Fruit fly (Drosophila melanogaster): ENCODE results near the gene CG3176.

Gene CG3176

DNA sequence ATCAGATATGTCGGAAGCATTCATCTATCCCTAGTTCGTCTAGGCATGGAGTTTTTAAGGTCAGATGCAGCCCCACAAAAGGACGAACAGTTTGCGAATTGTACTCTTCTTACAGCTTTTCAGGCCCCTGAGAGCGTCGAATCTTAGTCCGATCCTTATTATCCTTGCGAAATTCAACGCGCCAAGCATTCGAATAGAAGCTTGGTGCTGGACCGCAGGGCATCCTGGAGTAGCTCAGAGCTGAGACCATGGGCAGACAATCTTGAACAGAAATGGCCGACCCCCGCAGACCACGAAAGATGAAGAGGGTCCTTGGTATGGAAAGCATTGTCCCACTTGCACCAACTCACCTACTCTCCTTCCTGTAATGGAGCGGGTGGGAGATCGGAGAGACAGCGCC, 2.9 kb upstream of the CG3176 start, which contains the start of gene CG32817:
Gene CG32817, plus strand, starts transcription at position 301 of the 400 bp plus-strand sequence.
- TF ChIP-seq tj (GFP tag; optimal IDR thresholded peaks at IDR 0.05) (no peak), Clk (GFP tag; optimal IDR thresholded peaks at IDR 0.05) (no peak), toe (GFP tag; optimal IDR thresholded peaks at IDR 0.05) (no peak), CG14711 (tag; optimal IDR thresholded peaks at IDR 0.05) (no peak), cic (GFP tag; optimal IDR thresholded peaks at IDR 0.05) (no peak), CG1620 (GFP tag; optimal IDR thresholded peaks at IDR 0.05) (no peak), pad (GFP tag; optimal IDR thresholded peaks at IDR 0.05) (no peak), CG5204 (GFP tag; optimal IDR thresholded peaks at IDR 0.05) (no peak), CG33017 (tag; optimal IDR thresholded peaks at IDR 0.05) (no peak), Crg-1 (GFP tag; optimal IDR thresholded peaks at IDR 0.05) (no peak), bab1 (GFP tag; optimal IDR thresholded peaks at IDR 0.05) (no peak)

DNA sequence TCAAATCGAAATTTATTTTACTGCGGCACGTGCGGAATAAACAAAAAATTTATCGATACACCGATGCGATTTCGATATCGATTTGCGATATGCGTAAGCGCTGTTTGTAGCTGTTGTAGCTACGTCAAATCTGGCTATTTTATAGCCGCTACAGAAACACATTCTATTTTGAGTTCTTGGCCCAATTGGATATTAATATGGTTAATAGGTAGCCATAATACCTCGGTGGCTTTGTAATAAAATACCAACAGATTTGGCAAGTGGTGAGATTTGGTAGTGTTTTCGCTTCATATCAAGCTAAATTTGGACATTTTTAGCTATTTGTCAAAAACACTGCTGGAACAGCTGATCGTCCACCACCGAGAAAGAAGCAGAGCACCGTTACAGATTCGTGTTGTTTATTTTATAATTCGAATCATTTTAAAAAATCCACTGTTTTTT, 5.9 kb downstream of the CG3176 start, which contains the start of the genes CG18273 and CG3156:
Gene CG18273, minus strand, starts transcription at position 65 of the 441 bp plus-strand sequence.
Gene CG3156, plus strand, starts transcription at position 362 of the 441 bp plus-strand sequence.
- peak; percentile 1 for TF ChIP-seq CG7045 (GFP tag; optimal IDR thresholded peaks at IDR 0.05)
- TF ChIP-seq CG1620 (GFP tag; optimal IDR thresholded peaks at IDR 0.05): peak; percentile 21
- TF ChIP-seq bab1 (GFP tag; optimal IDR thresholded peaks at IDR 0.05): peak; percentile 57
- peak; percentile 62 for TF ChIP-seq CG11617 (GFP tag; optimal IDR thresholded peaks at IDR 0.05)
- peak; percentile 6 for TF ChIP-seq tj (GFP tag; optimal IDR thresholded peaks at IDR 0.05)
- TF ChIP-seq pad (GFP tag; optimal IDR thresholded peaks at IDR 0.05): peak; percentile 15
- TF ChIP-seq toe (GFP tag; optimal IDR thresholded peaks at IDR 0.05): no peak
- peak; percentile 48 for TF ChIP-seq CG7101 (tag; optimal IDR thresholded peaks at IDR 0.05)
- no peak for TF ChIP-seq cnc (optimal IDR thresholded peaks at IDR 0.05)
- TF ChIP-seq CG14711 (tag; optimal IDR thresholded peaks at IDR 0.05): peak; percentile 35
- TF ChIP-seq ovo (GFP tag; optimal IDR thresholded peaks at IDR 0.05): peak; percentile 4
- TF ChIP-seq Hr96 (GFP tag; optimal IDR thresholded peaks at IDR 0.05): no peak
- TF ChIP-seq Mnt (GFP tag; optimal IDR thresholded peaks at IDR 0.05): peak; percentile 97

DNA sequence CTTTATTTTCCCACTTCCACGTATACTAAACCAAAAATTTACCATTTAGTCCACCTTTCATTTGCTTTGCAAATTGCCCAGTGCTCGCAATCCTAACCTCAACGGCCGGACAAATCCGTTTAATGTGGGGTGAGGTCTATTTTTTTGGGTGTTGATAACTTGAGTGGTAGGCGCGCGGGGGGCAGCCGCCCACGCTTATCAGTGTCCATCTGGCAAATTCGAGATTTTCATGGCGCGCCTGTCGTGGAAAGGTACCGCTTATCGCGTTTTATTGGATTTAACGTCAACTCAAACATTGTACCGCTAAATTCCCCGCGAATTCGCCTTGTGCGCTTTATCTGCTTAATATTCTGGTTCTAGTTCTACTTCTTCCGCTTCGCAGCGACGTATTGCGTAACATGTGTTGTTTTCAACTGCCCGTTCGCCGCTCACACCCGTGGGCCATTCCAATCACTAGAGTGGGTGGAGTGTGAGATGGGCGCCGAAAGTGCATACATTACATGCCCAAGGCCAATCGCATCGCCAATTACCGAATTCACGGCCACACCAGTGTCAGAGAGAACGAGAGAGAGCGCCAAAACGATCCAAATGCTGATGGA, 11.1 kb downstream of the CG3176 start:
- TF ChIP-seq CG11617 (GFP tag; optimal IDR thresholded peaks at IDR 0.05) (peak; percentile 11), CG7045 (GFP tag; optimal IDR thresholded peaks at IDR 0.05) (no peak), CG33017 (tag; optimal IDR thresholded peaks at IDR 0.05) (no peak), kay (GFP tag; ENCODE audit: borderline replicate concordance) (no peak), Hr96 (GFP tag; optimal IDR thresholded peaks at IDR 0.05) (no peak), Crg-1 (GFP tag; optimal IDR thresholded peaks at IDR 0.05) (no peak), cic (GFP tag; optimal IDR thresholded peaks at IDR 0.05) (no peak), CG14711 (tag; optimal IDR thresholded peaks at IDR 0.05) (no peak), tj (GFP tag; optimal IDR thresholded peaks at IDR 0.05) (no peak), bab1 (GFP tag; optimal IDR thresholded peaks at IDR 0.05) (no peak), pad (GFP tag; optimal IDR thresholded peaks at IDR 0.05) (no peak), toe (GFP tag; optimal IDR thresholded peaks at IDR 0.05) (no peak), CG7101 (tag; optimal IDR thresholded peaks at IDR 0.05) (no peak), CG12768 (GFP tag; optimal IDR thresholded peaks at IDR 0.05) (peak; percentile 35)

DNA sequence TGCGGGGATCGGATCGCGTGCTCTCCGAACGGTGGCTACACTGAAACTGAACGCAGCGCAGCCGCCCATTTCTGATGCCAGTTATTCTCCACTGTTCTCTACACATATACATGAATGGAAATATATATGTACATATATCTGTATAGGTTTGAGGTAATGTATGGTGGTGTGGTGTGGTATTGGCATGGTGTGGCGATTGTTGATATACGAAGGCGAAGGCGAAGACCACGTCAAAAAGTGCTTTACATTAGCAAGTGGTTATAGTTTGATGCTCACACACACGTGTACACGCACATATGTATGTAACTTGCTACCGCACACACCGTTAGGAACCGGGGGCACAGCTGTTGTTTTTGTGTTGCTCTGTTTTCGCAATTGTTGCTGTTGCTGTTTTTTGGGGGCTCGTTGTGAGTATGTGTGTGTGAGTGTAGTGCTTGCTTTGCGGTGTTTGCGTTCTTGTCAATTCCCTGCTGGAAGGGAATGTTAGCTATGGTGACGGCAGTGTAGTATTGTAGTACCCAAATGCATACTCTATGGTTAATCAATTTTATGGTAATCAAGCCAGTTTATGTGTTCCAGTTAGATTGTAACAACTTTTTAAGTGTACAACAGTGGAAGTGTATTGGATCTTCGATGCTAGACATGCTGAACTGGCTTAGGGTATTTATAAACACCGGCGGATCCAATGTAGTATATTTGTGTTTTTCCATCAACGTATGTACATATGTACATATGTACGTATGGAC, 12.0 kb downstream of the CG3176 start, which contains the start of gene CG17896:
Gene CG17896, minus strand, starts transcription at position 51 of the 746 bp plus-strand sequence.
- peak; percentile 78 for TF ChIP-seq Mnt (GFP tag; optimal IDR thresholded peaks at IDR 0.05)
- TF ChIP-seq ovo (GFP tag; optimal IDR thresholded peaks at IDR 0.05): peak; percentile 99
- TF ChIP-seq CG14711 (tag; optimal IDR thresholded peaks at IDR 0.05): peak; percentile 94
- no peak for TF ChIP-seq Hr96 (GFP tag; optimal IDR thresholded peaks at IDR 0.05)
- peak; percentile 92 for TF ChIP-seq tj (GFP tag; optimal IDR thresholded peaks at IDR 0.05)
- no peak for TF ChIP-seq CG1620 (GFP tag; optimal IDR thresholded peaks at IDR 0.05)
- TF ChIP-seq CG33017 (tag; optimal IDR thresholded peaks at IDR 0.05): peak; percentile 96
- TF ChIP-seq cnc (optimal IDR thresholded peaks at IDR 0.05): no peak
- TF ChIP-seq CG11617 (GFP tag; optimal IDR thresholded peaks at IDR 0.05): peak; percentile 89
- TF ChIP-seq Clk (GFP tag; optimal IDR thresholded peaks at IDR 0.05): peak; percentile 80
- TF ChIP-seq cic (GFP tag; optimal IDR thresholded peaks at IDR 0.05): peak; percentile 91
- TF ChIP-seq CG5204 (GFP tag; optimal IDR thresholded peaks at IDR 0.05): no peak
- peak; percentile 96 for TF ChIP-seq bab1 (GFP tag; optimal IDR thresholded peaks at IDR 0.05)
- TF ChIP-seq CG12768 (GFP tag; optimal IDR thresholded peaks at IDR 0.05): peak; percentile 89
- TF ChIP-seq CG7101 (tag; optimal IDR thresholded peaks at IDR 0.05): peak; percentile 96
- peak; percentile 15 for TF ChIP-seq toe (GFP tag; optimal IDR thresholded peaks at IDR 0.05)
- TF ChIP-seq pad (GFP tag; optimal IDR thresholded peaks at IDR 0.05): peak; percentile 82
- TF ChIP-seq kay (GFP tag; ENCODE audit: borderline replicate concordance): no peak
- TF ChIP-seq CG7045 (GFP tag; optimal IDR thresholded peaks at IDR 0.05): peak; percentile 87
- peak; percentile 86 for TF ChIP-seq Crg-1 (GFP tag; optimal IDR thresholded peaks at IDR 0.05)

DNA sequence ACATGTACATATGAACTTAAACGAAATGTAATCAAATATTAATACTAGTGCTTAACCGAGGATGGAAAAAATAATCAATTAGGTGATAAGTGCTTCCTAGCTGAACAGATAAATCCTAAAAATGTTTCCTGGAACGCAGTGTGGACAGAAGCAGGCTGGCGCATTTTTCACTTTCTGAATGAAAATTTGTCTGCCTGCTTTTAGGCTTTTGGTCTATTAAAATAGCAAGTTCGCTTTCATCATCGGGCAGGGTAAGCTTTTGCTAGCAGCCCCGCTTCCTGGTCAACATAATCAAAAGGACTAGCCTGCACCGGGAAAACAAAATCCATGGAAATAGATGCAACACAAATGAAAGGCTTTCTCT, 12.5 kb downstream of the CG3176 start:
- TF ChIP-seq CG33017 (tag; optimal IDR thresholded peaks at IDR 0.05) (no peak), Clk (GFP tag; optimal IDR thresholded peaks at IDR 0.05) (no peak)

DNA sequence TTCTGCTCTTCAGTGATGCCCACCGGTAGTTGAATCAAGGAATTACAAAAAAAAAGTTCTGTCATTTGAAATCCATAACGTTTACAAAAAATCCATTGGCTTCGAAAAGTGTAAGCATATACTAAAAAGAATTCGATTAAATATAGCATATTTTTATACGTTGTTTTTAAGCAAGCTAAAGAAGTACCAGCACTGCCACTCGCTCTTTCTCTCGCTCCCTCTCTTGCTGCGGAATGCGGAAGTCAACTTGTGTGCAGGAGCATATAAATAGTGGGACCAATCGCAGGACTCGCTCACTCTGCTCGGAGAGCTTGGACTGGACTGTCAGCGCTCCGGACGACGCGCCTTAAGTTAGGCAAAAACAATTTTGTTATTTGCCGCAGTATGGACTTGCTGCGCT, 12.9 kb downstream of the CG3176 start, which contains the start of gene CG17778:
Gene CG17778, plus strand, starts transcription at position 8 of the 400 bp plus-strand sequence.
- no peak for TF ChIP-seq CG14711 (tag; optimal IDR thresholded peaks at IDR 0.05)
- no peak for TF ChIP-seq cic (GFP tag; optimal IDR thresholded peaks at IDR 0.05)
- TF ChIP-seq CG33017 (tag; optimal IDR thresholded peaks at IDR 0.05): no peak
- TF ChIP-seq ovo (GFP tag; optimal IDR thresholded peaks at IDR 0.05): no peak
- no peak for TF ChIP-seq toe (GFP tag; optimal IDR thresholded peaks at IDR 0.05)
